Fruit fly (Drosophila melanogaster) S2 (cell line): Measurements from ENCODE around the gene Prosbeta4.

Source experiments
- CG8478 ChIP-seq: fragments of >200 bp; optimal IDR thresholded peaks from 2 replicates; lab custom pipeline; 2018
- CTCF ChIP-seq, 2 experiments: fragments of >200 bp; optimal IDR thresholded peaks; 2 replicates each; lab custom pipeline; 2018

DNA sequence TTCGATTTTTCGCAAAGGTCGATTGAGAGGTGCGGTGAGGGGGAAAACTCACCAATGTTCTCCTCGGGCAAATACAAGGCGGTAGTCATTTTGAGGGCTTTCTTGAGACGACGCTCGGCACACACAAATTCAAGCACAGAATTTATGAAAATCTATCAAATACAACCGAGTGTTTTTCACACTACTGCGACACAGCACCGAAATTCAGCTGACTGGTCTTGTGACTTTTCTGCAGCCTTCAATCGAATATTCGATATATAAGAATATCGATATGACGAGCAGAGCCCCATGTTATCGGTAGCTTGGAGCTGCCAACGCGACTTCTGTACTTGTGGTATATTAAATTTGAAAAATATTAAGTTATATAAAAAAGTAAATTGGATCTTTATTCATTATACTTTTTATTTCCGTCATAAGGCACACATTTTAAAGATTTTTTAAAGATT lies 4.3 kb downstream of the Prosbeta4 start, which contains the start of gene VhaSFD:
- TF ChIP-seq CG8478 (lab: Kevin White, UChicago): no peak
- no peak for TF ChIP-seq CTCF (optimal IDR thresholded peaks at IDR 0.05; lab: Kevin White, UChicago)
